Fruit fly (Drosophila melanogaster) whole organism, larva: ENCODE measurements around the gene GAA1.

ENCODE experiments used
- noc ChIP-seq: fragments of 200-800 bp; sonication (Bioruptor generic); optimal IDR thresholded peaks from 3 replicates; lab custom pipeline; 2019; ENCODE audit warnings: missing biosample characterization, mild to moderate bottlenecking, missing genetic modification characterization, moderate library complexity

GAA1 gene

dm6 chrX:5884887-5885286, 11.7 kb upstream of the GAA1 start:
- TF ChIP-seq noc (tag; lab: Kevin White, UChicago) = no peak

- no peak for TF ChIP-seq noc (tag; lab: Kevin White, UChicago)
Measured at dm6 chrX:5884294-5884693, 11.1 kb upstream of the GAA1 start.

- no peak for TF ChIP-seq noc (tag; lab: Kevin White, UChicago)
Measured at dm6 chrX:5883394-5883793, 10.2 kb upstream of the GAA1 start.

dm6 chrX:5880139-5880924, 7.2 kb upstream of the GAA1 start:
- peak; percentile 59 for TF ChIP-seq noc (tag; lab: Kevin White, UChicago)

dm6 chrX:5879543-5879943, 6.4 kb upstream of the GAA1 start, which contains the start of the genes Usp30 and CG16721:
Gene Usp30, minus strand, starts transcription at chrX:5879787.
Gene CG16721, plus strand, starts transcription at chrX:5879869.
- peak; percentile 65 for TF ChIP-seq noc (tag; lab: Kevin White, UChicago)

- no peak for TF ChIP-seq noc (tag; lab: Kevin White, UChicago)
Measured at dm6 chrX:5876584-5876983, 3.4 kb upstream of the GAA1 start, which contains the start of gene mof. Gene mof, minus strand, starts transcription at chrX:5876853.

dm6 chrX:5868795-5869194, 4.4 kb downstream of the GAA1 start, which contains the start of gene CG15764:
Gene CG15764, plus strand, starts transcription at chrX:5869095.
- TF ChIP-seq noc (tag; lab: Kevin White, UChicago) = no peak

- TF ChIP-seq noc (tag; lab: Kevin White, UChicago) = no peak
Measured at dm6 chrX:5866095-5866494, 7.1 kb downstream of the GAA1 start.

- no peak for TF ChIP-seq noc (tag; lab: Kevin White, UChicago)
Measured at dm6 chrX:5865051-5865450, 8.1 kb downstream of the GAA1 start, which contains the start of gene CG43137. Gene CG43137, minus strand, starts transcription at chrX:5865151.

dm6 chrX:5853461-5853860, 19.7 kb downstream of the GAA1 start, which contains the start of gene CG43136:
Gene CG43136, plus strand, starts transcription at chrX:5853761.
- TF ChIP-seq noc (tag; lab: Kevin White, UChicago) = no peak

- no peak for TF ChIP-seq noc (tag; lab: Kevin White, UChicago)
Measured at dm6 chrX:5852677-5853076, 20.5 kb downstream of the GAA1 start.

- TF ChIP-seq noc (tag; lab: Kevin White, UChicago) = no peak
Measured at dm6 chrX:5847544-5847943, 25.6 kb downstream of the GAA1 start.

dm6 chrX:5844980-5845379, 28.2 kb downstream of the GAA1 start, which contains the start of gene CG12729:
Gene CG12729, plus strand, starts transcription at chrX:5845280.
- no peak for TF ChIP-seq noc (tag; lab: Kevin White, UChicago)

- no peak for TF ChIP-seq noc (tag; lab: Kevin White, UChicago)
Measured at dm6 chrX:5839737-5840136, 33.4 kb downstream of the GAA1 start.
